Fruit fly (Drosophila melanogaster): ENCODE results near the gene CG2909.

CG2909 gene

DNA sequence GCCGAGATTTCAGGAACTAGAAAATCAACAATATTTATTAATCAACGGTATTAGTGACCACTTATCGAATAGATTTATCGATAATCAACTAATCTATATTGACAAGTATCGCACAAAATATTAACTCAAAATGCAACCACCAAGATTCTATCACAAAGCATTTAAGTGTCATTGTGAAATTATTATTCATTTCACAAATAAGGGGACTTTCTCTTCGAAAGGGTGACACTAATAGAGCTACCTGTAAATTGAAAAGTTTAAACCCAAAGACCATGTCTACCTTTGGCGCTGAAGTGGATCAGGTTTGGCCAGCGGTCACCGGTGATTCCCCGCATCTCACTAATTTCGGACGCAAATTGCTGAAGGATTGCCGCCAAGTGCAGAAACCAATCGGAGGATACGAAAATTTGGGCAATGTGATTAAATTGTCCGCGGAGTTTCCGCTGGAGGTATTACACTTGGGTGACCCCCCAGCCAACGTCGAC, at the start of gene CG2909:
Gene CG2909, plus strand, starts transcription at position 119 of the 485 bp plus-strand sequence.
- TF ChIP-seq CG10348 (GFP tag; IDR thresholded peaks at IDR 0.05) = no peak
- no peak for TF ChIP-seq CG32121 (GFP tag; IDR thresholded peaks at IDR 0.05)
- TF ChIP-seq Snoo (tag; optimal IDR thresholded peaks at IDR 0.05) = no peak
- no peak for TF ChIP-seq Pif1A (GFP tag; optimal IDR thresholded peaks at IDR 0.05)
- TF ChIP-seq Ets98B (GFP tag; IDR thresholded peaks at IDR 0.05) = no peak
- TF ChIP-seq rn (GFP tag; IDR thresholded peaks at IDR 0.05) = no peak
- no peak for TF ChIP-seq CG17806 (tag; optimal IDR thresholded peaks at IDR 0.05)
- no peak for TF ChIP-seq CG34367 (tag; optimal IDR thresholded peaks at IDR 0.05)
- no peak for TF ChIP-seq CG12605 (GFP tag; IDR thresholded peaks at IDR 0.05)
- TF ChIP-seq CG8159 (tag; optimal IDR thresholded peaks at IDR 0.05) = no peak
- TF ChIP-seq Pif1B (GFP tag; optimal IDR thresholded peaks at IDR 0.05) = no peak
- no peak for TF ChIP-seq CG15710 (tag; optimal IDR thresholded peaks at IDR 0.05)
- TF ChIP-seq fd96Ca (GFP tag; IDR thresholded peaks at IDR 0.05) = no peak
- TF ChIP-seq CG13204 (GFP tag; optimal IDR thresholded peaks at IDR 0.05) = no peak

DNA sequence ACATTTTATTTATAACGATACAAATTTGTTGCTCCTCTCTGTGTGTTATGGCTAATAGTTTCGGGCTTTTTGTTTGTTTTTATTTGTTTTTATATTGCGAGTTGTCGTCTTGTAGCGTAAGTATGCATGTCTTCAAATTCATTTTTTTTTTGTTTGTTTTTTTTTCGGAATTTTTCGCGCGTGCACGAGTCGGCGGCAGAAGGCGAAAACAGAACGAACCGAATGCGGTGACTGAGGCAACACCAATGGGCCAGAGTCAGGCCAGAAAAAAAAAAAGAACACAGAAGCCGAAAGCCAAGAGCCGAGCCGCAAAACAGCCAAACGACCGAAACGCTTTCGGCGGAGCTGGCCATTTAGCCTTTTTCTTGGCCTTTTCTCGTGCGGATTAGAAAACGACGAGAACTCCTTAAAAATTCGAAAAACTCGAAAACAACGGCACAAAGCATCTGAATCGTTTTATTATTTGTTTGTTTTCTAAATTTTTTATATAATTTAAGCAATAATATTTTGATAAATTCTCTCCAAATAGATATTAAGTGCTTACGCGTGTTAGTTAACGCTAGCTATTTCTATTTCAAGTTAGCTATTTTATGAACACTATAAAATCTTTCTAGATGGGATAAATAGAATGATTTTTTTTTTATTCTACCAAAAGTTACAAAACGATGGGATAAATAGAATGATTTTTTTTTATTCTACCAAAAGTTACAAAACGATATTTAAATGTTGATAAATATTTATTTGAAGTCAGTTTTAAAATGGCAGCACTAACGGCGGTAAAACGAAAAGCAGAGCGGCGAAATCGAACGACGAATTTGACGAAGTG, 36.1 kb upstream of the CG2909 start:
- TF ChIP-seq D1 (tag; optimal IDR thresholded peaks at IDR 0.05) = no peak
- no peak for TF ChIP-seq Pif1B (GFP tag; optimal IDR thresholded peaks at IDR 0.05)
- no peak for TF ChIP-seq Snoo (tag; optimal IDR thresholded peaks at IDR 0.05)
- TF ChIP-seq Pif1A (GFP tag; optimal IDR thresholded peaks at IDR 0.05) = no peak
- TF ChIP-seq CG8159 (tag; optimal IDR thresholded peaks at IDR 0.05) = no peak
- peak; percentile 26; the same call in 1 of the 2 replicates for TF ChIP-seq Ets98B (GFP tag; IDR thresholded peaks at IDR 0.05)
- TF ChIP-seq CG14655 (GFP tag; optimal IDR thresholded peaks at IDR 0.05) = peak; percentile 12
- TF ChIP-seq CG4496 (GFP tag; IDR thresholded peaks at IDR 0.05) = peak; percentile 61; the same call in 2 of the 3 replicates
- TF ChIP-seq CG8301 (tag; optimal IDR thresholded peaks at IDR 0.05) = no peak
- TF ChIP-seq CG15710 (tag; optimal IDR thresholded peaks at IDR 0.05) = no peak
- no peak for TF ChIP-seq fd96Ca (GFP tag; IDR thresholded peaks at IDR 0.05)
- TF ChIP-seq CG13204 (GFP tag; optimal IDR thresholded peaks at IDR 0.05) = no peak
- peak; percentile 53 for TF ChIP-seq CG12605 (GFP tag; IDR thresholded peaks at IDR 0.05)
- TF ChIP-seq CG34367 (tag; optimal IDR thresholded peaks at IDR 0.05) = no peak
- no peak for TF ChIP-seq gl (tag; optimal IDR thresholded peaks at IDR 0.05)
- no peak for TF ChIP-seq CG17806 (tag; optimal IDR thresholded peaks at IDR 0.05)
- no peak for TF ChIP-seq CG9948 (tag; optimal IDR thresholded peaks at IDR 0.05)
- TF ChIP-seq CG32121 (GFP tag; IDR thresholded peaks at IDR 0.05) = peak; percentile 49
- TF ChIP-seq rn (GFP tag; IDR thresholded peaks at IDR 0.05) = no peak
- no peak for TF ChIP-seq CG10348 (GFP tag; IDR thresholded peaks at IDR 0.05)
- no peak for TF ChIP-seq EcR (GFP tag; optimal IDR thresholded peaks at IDR 0.05)

- TF ChIP-seq fd96Ca (GFP tag; IDR thresholded peaks at IDR 0.05) (no peak), CG32121 (GFP tag; IDR thresholded peaks at IDR 0.05) (0 out of 2 replicates have a peak, but pooled peaks have one; percentile 13)
Observed at dm6 chrX:10290761-10291041, 35.6 kb upstream of the CG2909 start.

- TF ChIP-seq D1 (tag; optimal IDR thresholded peaks at IDR 0.05) (no peak), fd96Ca (GFP tag; IDR thresholded peaks at IDR 0.05) (no peak), CG12605 (GFP tag; IDR thresholded peaks at IDR 0.05) (no peak), CG13204 (GFP tag; optimal IDR thresholded peaks at IDR 0.05) (no peak), CG32121 (GFP tag; IDR thresholded peaks at IDR 0.05) (no peak), gl (tag; optimal IDR thresholded peaks at IDR 0.05) (no peak), Snoo (tag; optimal IDR thresholded peaks at IDR 0.05) (no peak)
Observed at dm6 chrX:10300140-10300539, 26.1 kb upstream of the CG2909 start.

- no peak for TF ChIP-seq CG14655 (GFP tag; optimal IDR thresholded peaks at IDR 0.05)
- no peak for TF ChIP-seq Ets98B (GFP tag; IDR thresholded peaks at IDR 0.05)
- no peak for TF ChIP-seq rn (GFP tag; IDR thresholded peaks at IDR 0.05)
- TF ChIP-seq CG32121 (GFP tag; IDR thresholded peaks at IDR 0.05) = no peak
- no peak for TF ChIP-seq CG9948 (tag; optimal IDR thresholded peaks at IDR 0.05)
- no peak for TF ChIP-seq Pif1B (GFP tag; optimal IDR thresholded peaks at IDR 0.05)
- TF ChIP-seq gl (tag; optimal IDR thresholded peaks at IDR 0.05) = no peak
- TF ChIP-seq CG10348 (GFP tag; IDR thresholded peaks at IDR 0.05) = no peak
- TF ChIP-seq Pif1A (GFP tag; optimal IDR thresholded peaks at IDR 0.05) = no peak
- no peak for TF ChIP-seq EcR (GFP tag; optimal IDR thresholded peaks at IDR 0.05)
- no peak for TF ChIP-seq Snoo (tag; optimal IDR thresholded peaks at IDR 0.05)
- TF ChIP-seq D1 (tag; optimal IDR thresholded peaks at IDR 0.05) = no peak
- TF ChIP-seq CG13204 (GFP tag; optimal IDR thresholded peaks at IDR 0.05) = no peak
- no peak for TF ChIP-seq CG17806 (tag; optimal IDR thresholded peaks at IDR 0.05)
- TF ChIP-seq CG12605 (GFP tag; IDR thresholded peaks at IDR 0.05) = no peak
Observed at dm6 chrX:10307955-10308354, 18.3 kb upstream of the CG2909 start.

DNA sequence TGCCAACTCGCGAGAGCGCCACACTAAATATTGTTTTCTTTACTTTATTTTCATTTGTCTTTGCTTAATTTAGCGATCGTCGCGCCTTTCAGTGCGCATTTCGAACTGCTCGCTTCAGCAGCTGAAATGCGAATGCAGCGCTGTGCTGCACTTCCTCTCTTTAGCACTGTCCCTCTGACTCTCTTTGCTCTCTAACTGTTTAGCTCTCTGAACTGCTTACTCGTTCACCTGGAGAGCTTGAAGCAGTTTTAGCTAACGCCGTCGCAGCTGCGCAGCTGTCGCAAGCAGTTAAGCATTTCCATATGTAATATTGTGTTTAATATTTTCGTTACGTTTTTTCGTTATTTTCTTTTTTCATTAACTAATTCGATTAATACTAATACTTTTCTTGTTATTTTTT, 17.3 kb upstream of the CG2909 start:
- no peak for TF ChIP-seq rn (GFP tag; IDR thresholded peaks at IDR 0.05)
- TF ChIP-seq CG32121 (GFP tag; IDR thresholded peaks at IDR 0.05) = peak; percentile 70
- TF ChIP-seq fd96Ca (GFP tag; IDR thresholded peaks at IDR 0.05) = peak; percentile 44; the same call in 2 of the 3 replicates
- TF ChIP-seq Pif1B (GFP tag; optimal IDR thresholded peaks at IDR 0.05) = no peak
- TF ChIP-seq Ets98B (GFP tag; IDR thresholded peaks at IDR 0.05) = 0 out of 2 replicates have a peak, but pooled peaks have one; percentile 33
- TF ChIP-seq Snoo (tag; optimal IDR thresholded peaks at IDR 0.05) = no peak
- TF ChIP-seq D1 (tag; optimal IDR thresholded peaks at IDR 0.05) = no peak
- no peak for TF ChIP-seq CG8159 (tag; optimal IDR thresholded peaks at IDR 0.05)
- TF ChIP-seq CG14655 (GFP tag; optimal IDR thresholded peaks at IDR 0.05) = no peak
- peak; percentile 83 for TF ChIP-seq CG4496 (GFP tag; IDR thresholded peaks at IDR 0.05)
- TF ChIP-seq CG13204 (GFP tag; optimal IDR thresholded peaks at IDR 0.05) = no peak
- TF ChIP-seq CG8301 (tag; optimal IDR thresholded peaks at IDR 0.05) = no peak

Measured in whole organism, pupa.